Worm (Caenorhabditis elegans) whole organism, dauer: ENCODE data around the gene T10C6.16.
"Not testable (repeated sequence)": the region's sequence is repeated elsewhere in the genome, so short reads cannot be mapped to it uniquely, and the experiment has no call there.

Source experiments
- unc-62 ChIP-seq: sonication (generic microtip); optimal IDR thresholded peaks from 2 replicates; lab custom pipeline; 2017; ENCODE audit warnings: missing biosample characterization, missing genetic modification reagents, missing genetic modification characterization

T10C6.16 gene

ce11 chrV:16022600-16022999 is 10.2 kb downstream of the T10C6.16 start:
- no peak for TF ChIP-seq unc-62 (GFP tag; lab: Kevin White, UChicago)

DNA sequence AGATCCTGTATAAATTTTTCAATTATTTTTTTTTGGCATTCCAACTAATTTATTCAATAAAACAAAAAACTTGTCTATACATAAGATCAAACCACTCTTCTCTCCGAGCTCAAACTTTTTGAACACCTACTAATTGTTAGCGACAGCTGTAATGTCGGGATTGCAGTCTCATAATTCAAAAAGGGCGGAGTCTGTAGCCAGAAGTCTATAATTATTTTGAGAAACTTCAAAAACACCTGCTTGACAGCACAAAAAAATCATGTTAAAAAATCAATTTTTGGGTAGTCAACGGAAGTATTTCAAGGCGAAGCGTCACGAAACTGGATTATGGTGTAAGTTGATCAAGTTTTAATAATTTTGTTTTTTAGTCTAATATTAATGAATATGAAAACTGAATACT is 12.8 kb downstream of the T10C6.16 start, which contains the start of gene srx-44:
Gene srx-44 (plus strand): TSS at position 301 of the 400 bp plus-strand sequence.
- no peak for TF ChIP-seq unc-62 (GFP tag; lab: Kevin White, UChicago)

- no peak for TF ChIP-seq unc-62 (GFP tag; lab: Kevin White, UChicago)
Measured at ce11 chrV:16017671-16018070, 15.1 kb downstream of the T10C6.16 start, which contains the start of gene srx-43. srx-43 (plus strand) TSS chrV:16017971.

DNA sequence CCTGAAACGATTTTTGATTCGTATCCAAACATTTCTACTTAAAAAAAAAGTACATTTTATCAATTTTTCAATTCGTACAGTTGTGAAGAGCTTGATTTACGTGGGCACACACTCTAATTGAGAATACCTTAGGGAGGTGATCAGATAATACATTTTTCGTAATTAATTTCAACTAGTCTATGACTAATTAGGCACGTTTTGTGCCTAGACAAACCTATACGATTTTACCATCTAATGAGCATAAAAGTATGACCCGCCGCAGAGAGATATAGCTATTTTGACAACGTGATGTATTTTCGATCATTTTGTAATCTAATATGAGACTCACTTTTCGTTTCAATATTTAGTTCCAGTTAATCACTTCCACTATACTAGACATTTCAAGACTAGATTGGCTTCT is 15.8 kb downstream of the T10C6.16 start:
- TF ChIP-seq unc-62 (GFP tag; lab: Kevin White, UChicago): no peak

ce11 chrV:16015652-16016051 is 17.2 kb downstream of the T10C6.16 start, which contains the start of gene str-232:
str-232 (minus strand) TSS chrV:16015752.
- no peak for TF ChIP-seq unc-62 (GFP tag; lab: Kevin White, UChicago)

ce11 chrV:16009564-16009963 is 23.2 kb downstream of the T10C6.16 start, which contains the start of gene str-233:
str-233 (minus strand) TSS chrV:16009664.
- TF ChIP-seq unc-62 (GFP tag; lab: Kevin White, UChicago): no peak

DNA sequence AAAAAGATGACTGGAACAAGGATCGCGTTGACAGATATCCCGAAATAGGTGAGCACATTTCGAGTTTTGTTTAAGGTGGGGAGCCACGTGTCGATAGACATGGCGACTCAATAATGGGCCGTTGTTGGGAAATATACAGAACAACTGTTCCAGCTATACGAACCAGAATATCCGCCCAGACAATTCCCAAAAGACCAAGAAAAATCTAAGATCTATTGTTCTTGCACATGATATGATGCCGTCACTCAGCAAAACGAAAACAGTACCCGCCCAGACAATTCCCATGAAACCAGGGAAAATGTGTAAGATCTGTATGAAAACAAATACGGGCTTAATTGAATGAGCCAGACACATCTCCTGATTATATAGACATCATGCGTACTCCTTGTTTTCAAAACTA is 25.3 kb downstream of the T10C6.16 start, which contains the start of gene str-231:
Gene str-231 (minus strand): TSS at position 101 of the 400 bp plus-strand sequence.
- TF ChIP-seq unc-62 (GFP tag; lab: Kevin White, UChicago): no peak

DNA sequence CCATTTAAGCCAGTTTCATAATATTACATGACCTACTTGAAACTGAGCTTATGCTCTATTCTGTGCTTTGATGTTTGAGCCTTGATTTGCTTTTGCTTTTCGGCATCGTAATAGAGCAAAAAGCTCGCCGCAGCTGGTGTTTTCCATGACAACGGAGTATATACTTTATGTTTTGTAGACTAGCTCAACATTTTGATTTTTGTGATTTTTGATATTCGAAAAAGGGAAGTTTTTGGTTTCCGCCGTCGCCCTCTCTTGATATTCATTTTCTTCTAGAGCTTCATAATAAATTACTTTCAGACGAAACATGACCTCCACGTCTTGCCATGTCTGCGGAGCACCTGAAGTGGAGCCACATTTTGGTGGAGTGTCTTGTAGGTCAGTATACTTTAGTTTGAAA is 30.5 kb downstream of the T10C6.16 start, which contains the start of gene nhr-63:
Gene nhr-63 (plus strand): TSS at position 301 of the 400 bp plus-strand sequence.
- no peak for TF ChIP-seq unc-62 (GFP tag; lab: Kevin White, UChicago)

ce11 chrV:16000433-16000832 is 32.4 kb downstream of the T10C6.16 start, which contains the start of gene nhr-50:
nhr-50 (minus strand) TSS chrV:16000631.
- TF ChIP-seq unc-62 (GFP tag; lab: Kevin White, UChicago): no peak

DNA sequence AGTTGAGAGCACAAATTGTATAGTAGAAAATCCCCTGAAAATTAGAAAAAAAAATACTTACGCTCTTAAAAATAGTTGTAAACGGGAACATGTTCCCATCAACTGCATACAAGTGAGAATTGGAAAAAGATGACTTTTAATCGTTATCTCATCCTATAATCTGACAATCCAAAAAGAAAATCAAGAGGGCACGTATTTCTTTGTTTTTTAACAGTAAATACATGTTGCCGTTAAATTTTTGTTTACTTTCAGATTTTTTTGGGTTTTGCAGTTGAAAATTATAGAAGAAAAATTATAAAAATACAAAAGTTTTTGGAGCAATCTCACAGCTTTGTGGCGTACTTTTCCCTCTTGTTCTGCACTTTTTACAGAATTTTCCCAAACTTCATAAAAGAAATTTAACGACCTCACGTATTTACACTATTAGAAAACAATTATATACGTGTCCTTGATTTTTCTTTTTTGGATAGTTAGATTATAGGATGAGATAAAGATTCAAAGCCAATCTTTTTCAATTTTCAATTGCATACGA is 36.1 kb downstream of the T10C6.16 start, which contains the start of the genes C06C6.9 and C06C6.8:
Gene C06C6.9 (minus strand): TSS at position 101 of the 532 bp plus-strand sequence.
Gene C06C6.8 (plus strand): TSS at position 482 of the 532 bp plus-strand sequence.
- no peak for TF ChIP-seq unc-62 (GFP tag; lab: Kevin White, UChicago)

DNA sequence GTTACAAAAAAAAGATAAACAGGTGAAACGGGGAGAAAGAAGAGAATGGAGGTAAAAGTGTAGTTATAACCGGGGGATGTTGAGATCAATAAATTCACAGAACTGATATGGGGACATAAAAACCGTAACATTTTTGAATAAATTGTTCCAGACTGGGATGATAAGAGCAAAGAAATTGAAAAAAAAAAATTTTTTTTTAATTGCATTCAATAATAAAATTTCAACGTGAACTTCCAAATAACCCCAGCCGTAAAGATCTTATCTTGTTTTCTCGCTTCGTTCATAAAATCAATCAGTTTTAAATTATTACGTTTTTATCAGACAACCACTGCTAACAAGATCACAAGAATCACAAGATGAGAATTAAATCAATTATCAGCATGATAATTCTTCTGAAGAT is 41.0 kb downstream of the T10C6.16 start, which contains the start of gene C06C6.7:
Gene C06C6.7 (plus strand): TSS at position 301 of the 400 bp plus-strand sequence.
- not testable (repeated sequence) for TF ChIP-seq unc-62 (GFP tag; lab: Kevin White, UChicago)

ce11 chrV:15988074-15988473 is 44.7 kb downstream of the T10C6.16 start, which contains the start of gene F36G9.15:
F36G9.15 (minus strand) TSS chrV:15988174.
- no peak for TF ChIP-seq unc-62 (GFP tag; lab: Kevin White, UChicago)

- no peak for TF ChIP-seq unc-62 (GFP tag; lab: Kevin White, UChicago)
Measured at ce11 chrV:15982733-15983344, 50.0 kb downstream of the T10C6.16 start, which contains the start of the genes fbxa-99 and F36G9.13. fbxa-99 (minus strand) TSS chrV:15982854. F36G9.13 (plus strand) TSS chrV:15983294.
